Worm (Caenorhabditis elegans): ENCODE data around the gene C01G5.4.

ce11 chrIV:6582604-6583003, 51.1 kb downstream of the C01G5.4 start, which contains the start of gene odr-8:
- TF ChIP-seq ztf-29 (GFP tag; IDR thresholded peaks at IDR 0.05): no peak
- no peak for TF ChIP-seq klf-2 (GFP tag; conservative IDR thresholded peaks at IDR 0.05)
- TF ChIP-seq ztf-23 (GFP tag; IDR thresholded peaks at IDR 0.05): no peak
- no peak for TF ChIP-seq cog-1 (tag; optimal IDR thresholded peaks at IDR 0.05)
- no peak for TF ChIP-seq T22C8.4 (GFP tag; IDR thresholded peaks at IDR 0.05)
- TF ChIP-seq flt-1 (GFP tag; IDR thresholded peaks at IDR 0.05): no peak
- TF ChIP-seq med-1 (GFP tag; optimal IDR thresholded peaks at IDR 0.05; ENCODE audit: insufficient read depth): no peak

Data from whole organism, midembryonic.